Fruit fly (Drosophila melanogaster): ENCODE measurements around the gene Mulk.

Mulk gene

dm6 chr2L:10292066-10292560, 22.3 kb downstream of the Mulk start, which contains the start of gene Ufd4 (continued):
- peak; percentile 20 for TF ChIP-seq CG1792 (GFP tag; optimal IDR thresholded peaks at IDR 0.05)
- TF ChIP-seq al (GFP tag; IDR thresholded peaks at IDR 0.05): no peak
- peak; percentile 55 for TF ChIP-seq BEAF-32 (GFP tag; optimal IDR thresholded peaks at IDR 0.05)
- peak; percentile 1 for TF ChIP-seq org-1 (GFP tag; optimal IDR thresholded peaks at IDR 0.05)
- TF ChIP-seq ranshi (GFP tag; IDR thresholded peaks at IDR 0.05): no peak; the same call in 1 of the 2 replicates
- peak; percentile 73 for TF ChIP-seq phol (tag; optimal IDR thresholded peaks at IDR 0.05)
- TF ChIP-seq dmrt11E (tag; optimal IDR thresholded peaks at IDR 0.05): peak; percentile 62
- TF ChIP-seq CG11398 (GFP tag; optimal IDR thresholded peaks at IDR 0.05): peak; percentile 57
- TF ChIP-seq Stat92E (GFP tag; optimal IDR thresholded peaks at IDR 0.05): peak in 1 of 3 experiments; percentile 69
- TF ChIP-seq CG2202 (tag; optimal IDR thresholded peaks at IDR 0.05): peak; percentile 0
- TF ChIP-seq HmgZ (tag; optimal IDR thresholded peaks at IDR 0.05): peak; percentile 64
- peak; percentile 15 for TF ChIP-seq Sry-β (GFP tag; optimal IDR thresholded peaks at IDR 0.05)
- no peak for TF ChIP-seq aop (GFP tag; IDR thresholded peaks at IDR 0.05)
- peak; percentile 75; the same call in 1 of the 2 replicates for TF ChIP-seq CG6689 (GFP tag; IDR thresholded peaks at IDR 0.05)
- TF ChIP-seq MTF-1 (GFP tag; optimal IDR thresholded peaks at IDR 0.05; ENCODE audit: borderline replicate concordance): no peak
- TF ChIP-seq pnt (GFP tag; optimal IDR thresholded peaks at IDR 0.05): peak; percentile 8
- peak; percentile 11 for TF ChIP-seq Mes4 (GFP tag; optimal IDR thresholded peaks at IDR 0.05)
- TF ChIP-seq CG8478 (optimal IDR thresholded peaks at IDR 0.05): no peak
- peak; percentile 86 for TF ChIP-seq CG2712 (tag; optimal IDR thresholded peaks at IDR 0.05)
- peak; percentile 73 for TF ChIP-seq CG13424 (tag; optimal IDR thresholded peaks at IDR 0.05)
- peak; percentile 14 for TF ChIP-seq CG8089 (GFP tag; optimal IDR thresholded peaks at IDR 0.05)
- no peak; the same call in 1 of the 2 replicates for TF ChIP-seq hbn (GFP tag; IDR thresholded peaks at IDR 0.05; ENCODE audit: partially characterized antibody)
- peak; percentile 45 for TF ChIP-seq CG7271 (tag; optimal IDR thresholded peaks at IDR 0.05)
- peak; percentile 23 for TF ChIP-seq CG7786 (GFP tag; optimal IDR thresholded peaks at IDR 0.05)
- TF ChIP-seq CG5245 (GFP tag; optimal IDR thresholded peaks at IDR 0.05): peak; percentile 37
- TF ChIP-seq ab (GFP tag; optimal IDR thresholded peaks at IDR 0.05): no peak
- TF ChIP-seq croc (GFP tag; conservative IDR thresholded peaks at IDR 0.05): no peak

DNA sequence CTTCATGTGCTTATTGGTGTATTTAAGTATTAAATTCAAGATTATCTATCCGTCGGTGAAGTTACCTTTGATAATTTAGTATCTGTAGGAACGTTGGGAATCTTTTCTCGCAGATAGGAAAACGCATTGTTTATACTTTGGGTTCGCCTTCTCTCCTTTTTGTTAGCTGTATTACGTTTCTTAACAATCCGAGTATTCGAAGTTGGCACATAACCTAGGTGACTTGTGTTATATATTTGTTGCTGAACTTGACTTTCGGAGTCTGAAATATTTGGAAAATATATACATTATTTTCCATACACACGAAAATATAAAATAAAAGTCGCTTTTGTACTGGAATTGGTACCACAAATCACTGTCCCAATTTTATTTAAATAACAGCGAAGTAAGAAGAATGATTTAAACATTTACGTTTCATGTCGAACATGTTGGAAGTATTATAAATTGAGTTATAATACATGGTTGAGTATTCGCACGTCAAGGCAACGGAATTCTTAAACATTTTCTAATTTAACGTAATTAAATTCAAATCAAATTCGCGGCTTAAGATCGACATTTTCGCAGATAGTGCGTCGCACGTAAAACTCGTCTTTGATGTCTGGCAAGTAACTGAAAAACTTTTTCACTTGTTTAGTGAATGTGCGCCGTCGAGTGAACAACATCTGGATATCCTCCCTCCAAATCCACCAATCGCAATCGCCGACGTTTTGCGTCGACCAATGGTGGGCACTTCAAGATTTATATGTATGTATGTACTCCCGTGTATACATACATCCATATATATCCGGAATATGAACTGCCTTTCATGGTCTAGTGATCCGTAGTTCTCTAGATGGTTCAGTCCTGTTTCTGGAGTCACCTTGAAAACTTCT, 25.2 kb downstream of the Mulk start, which contains the start of gene Hand:
TSS of gene Hand (minus strand) at position 588 of the 872 bp plus-strand sequence.
- TF ChIP-seq CG5180 (GFP tag; optimal IDR thresholded peaks at IDR 0.05) (peak; percentile 41), CG7357 (GFP tag; IDR thresholded peaks at IDR 0.05) (no peak), Nf-YC (tag; optimal IDR thresholded peaks at IDR 0.05) (peak; percentile 96), Jarid2 (GFP tag; optimal IDR thresholded peaks at IDR 0.05) (peak; percentile 17), CG18262 (tag; optimal IDR thresholded peaks at IDR 0.05) (no peak), CG2199 (GFP tag; IDR thresholded peaks at IDR 0.05) (0 out of 3 replicates have a peak, but pooled peaks have one; percentile 51), CG12391 (tag; optimal IDR thresholded peaks at IDR 0.05) (no peak), Nf-YB (GFP tag; optimal IDR thresholded peaks at IDR 0.05) (peak; percentile 95), CG6791 (GFP tag; IDR thresholded peaks at IDR 0.05; ENCODE audit: partially characterized antibody) (no peak)

Measured in whole organism, embryonic.